Worm (Caenorhabditis elegans) whole organism, L3 larva: ENCODE results near the gene polk-1.

Source experiments
- lin-39 ChIP-seq: fragments of 150-350 bp; optimal IDR thresholded peaks from 2 replicates; lab custom pipeline; 2018; ENCODE audit warnings: missing biosample characterization, missing genetic modification reagents, missing genetic modification characterization
- tbx-2 ChIP-seq: sonication (generic microtip); optimal IDR thresholded peaks from 2 replicates; lab custom pipeline; 2016; ENCODE audit warnings: mild to moderate bottlenecking, missing genetic modification characterization, missing compliant biosample characterization
- unc-39 ChIP-seq: sonication (generic microtip); optimal IDR thresholded peaks from 4 replicates; lab custom pipeline; 2017; ENCODE audit warnings: missing biosample characterization, missing genetic modification characterization
- ztf-11 ChIP-seq: fragments of 150-350 bp; optimal IDR thresholded peaks from 2 replicates; lab custom pipeline; 2014; ENCODE audit warnings: missing biosample characterization, missing genetic modification characterization

DNA sequence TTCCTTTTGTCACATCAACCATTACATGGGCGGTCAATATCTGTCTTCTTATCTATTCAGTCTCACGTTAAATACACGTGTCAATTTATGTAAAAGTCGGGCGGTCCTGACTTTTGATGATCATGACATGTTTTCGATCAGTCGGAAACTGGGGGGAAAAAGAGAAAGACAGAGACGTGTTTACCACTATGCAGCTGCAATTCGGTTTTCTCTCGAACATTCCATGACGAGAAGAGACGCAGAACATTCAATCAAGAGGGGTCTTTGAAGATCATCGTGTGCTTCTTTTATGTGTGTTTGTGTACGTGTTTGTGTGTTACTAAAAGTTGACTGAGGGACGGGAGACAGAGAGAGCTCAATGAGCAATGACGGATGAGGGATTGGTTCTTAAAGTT is 30.0 kb upstream of the polk-1 start:
- TF ChIP-seq ztf-11 (tag; lab: Kevin White, UChicago), result no peak
- TF ChIP-seq tbx-2 (tag; lab: Kevin White, UChicago), result peak; percentile 88
- TF ChIP-seq lin-39 (tag; lab: Kevin White, UChicago), result peak; percentile 88
- TF ChIP-seq unc-39 (tag; lab: Kevin White, UChicago), result no peak
